Worm (Caenorhabditis elegans) whole organism, L1 larva: ENCODE data around the gene srw-87.

Experiments
- C16A3.4 ChIP-seq: fragments of 150-350 bp; optimal IDR thresholded peaks from 2 replicates; lab custom pipeline; 2014; ENCODE audit warnings: missing biosample characterization, missing genetic modification characterization
- C34B4.2 ChIP-seq: sonication (generic microtip); optimal IDR thresholded peaks from 2 replicates; lab custom pipeline; 2017; ENCODE audit warnings: mild to moderate bottlenecking, missing genetic modification characterization, missing compliant biosample characterization
- F16B12.6 ChIP-seq: fragments of 150-350 bp; optimal IDR thresholded peaks from 2 replicates; lab custom pipeline; 2014; ENCODE audit warnings: missing biosample characterization, missing genetic modification characterization
- aha-1 ChIP-seq: fragments of 150-350 bp; optimal IDR thresholded peaks from 2 replicates; lab custom pipeline; 2014; ENCODE audit warnings: missing biosample characterization, missing genetic modification characterization
- ceh-63 ChIP-seq: fragments of 200-800 bp; sonication (Bioruptor generic); optimal IDR thresholded peaks from 2 replicates; lab custom pipeline; 2018; ENCODE audit warnings: mild to moderate bottlenecking, missing genetic modification characterization, missing compliant biosample characterization
- ceh-8 ChIP-seq: fragments of 200-800 bp; sonication (Bioruptor generic); optimal IDR thresholded peaks from 2 replicates; lab custom pipeline; 2018; ENCODE audit warnings: mild to moderate bottlenecking, missing genetic modification characterization, moderate library complexity, missing compliant biosample characterization
- ceh-90 ChIP-seq: sonication (generic microtip); optimal IDR thresholded peaks from 2 replicates; lab custom pipeline; 2016; ENCODE audit warnings: missing genetic modification characterization, missing compliant biosample characterization
- ces-1 ChIP-seq: fragments of 150-350 bp; optimal IDR thresholded peaks from 2 replicates; lab custom pipeline; 2014; ENCODE audit warnings: missing biosample characterization, missing genetic modification reagents, missing genetic modification characterization
- dsc-1 ChIP-seq: sonication (generic microtip); optimal IDR thresholded peaks from 2 replicates; lab custom pipeline; 2016; ENCODE audit warnings: mild to moderate bottlenecking, missing genetic modification characterization, missing compliant biosample characterization
- efl-1 ChIP-seq, 4 experiments: fragments of 150-350 bp; optimal IDR thresholded peaks in 3 of 4; peaks in 1 of 4; 1 replicate in 1 of 4; 2 replicates in 3 of 4; lab custom pipeline; 2014; ENCODE audit warnings: missing biosample characterization in 2 of 4, missing genetic modification characterization in 2 of 4, missing genetic modification reagents in 2 of 4
- egl-27 ChIP-seq, 2 experiments: fragments of 150-350 bp in 1 of 2; sonication (generic microtip); optimal IDR thresholded peaks; 3 replicates each; lab custom pipeline; 2017 to 2018; ENCODE audit warnings: missing biosample characterization in 2 of 2, missing genetic modification characterization in 2 of 2, missing genetic modification reagents in 2 of 2
- elt-3 ChIP-seq, 6 experiments: fragments of 150-350 bp in 1 of 6; sonication (generic microtip); optimal IDR thresholded peaks; 2 replicates each; lab custom pipeline; 2017 to 2018; ENCODE audit warnings: missing biosample characterization in 6 of 6, missing genetic modification characterization in 6 of 6, inconsistent platforms in 1 of 6
- ets-5 ChIP-seq: fragments of 200-800 bp; sonication (Bioruptor generic); IDR thresholded peaks from 2 replicates; pipeline ENCODE4 v1.3.6; 2022; ENCODE audit warnings: missing genetic modification characterization, missing compliant biosample characterization
- fkh-10 ChIP-seq: sonication (generic microtip); optimal IDR thresholded peaks from 2 replicates; lab custom pipeline; 2017; ENCODE audit warnings: missing biosample characterization, missing genetic modification reagents, missing genetic modification characterization
- fos-1 ChIP-seq: fragments of 150-350 bp; optimal IDR thresholded peaks from 2 replicates; lab custom pipeline; 2014; ENCODE audit warnings: missing biosample characterization, missing genetic modification characterization
- grh-1 ChIP-seq: fragments of 200-800 bp; sonication (Bioruptor generic); IDR thresholded peaks from 2 replicates; pipeline ENCODE4 v1.3.6; 2022; ENCODE audit warnings: missing genetic modification reagents, missing genetic modification characterization, missing compliant biosample characterization
- hlh-17 ChIP-seq: fragments of 200-800 bp; sonication (Bioruptor generic); optimal IDR thresholded peaks from 2 replicates; lab custom pipeline; 2018; ENCODE audit warnings: missing genetic modification characterization, mild to moderate bottlenecking, missing compliant biosample characterization, moderate library complexity, borderline replicate concordance
- hlh-4 ChIP-seq: sonication (generic microtip); optimal IDR thresholded peaks from 2 replicates; lab custom pipeline; 2016; ENCODE audit warnings: mild to moderate bottlenecking, missing genetic modification characterization, missing compliant biosample characterization
- hpl-2 ChIP-seq: fragments of 150-350 bp; optimal IDR thresholded peaks from 2 replicates; lab custom pipeline; 2014; ENCODE audit warnings: missing biosample characterization, missing genetic modification reagents, missing genetic modification characterization
- irx-1 ChIP-seq: sonication (generic microtip); optimal IDR thresholded peaks from 2 replicates; lab custom pipeline; 2016; ENCODE audit warnings: missing genetic modification characterization, missing compliant biosample characterization
- isw-1 ChIP-seq: fragments of 200-800 bp; sonication (Bioruptor generic); IDR thresholded peaks from 2 replicates; pipeline ENCODE4 v1.3.6; 2022; ENCODE audit warnings: missing genetic modification characterization, missing compliant biosample characterization
- lin-13 ChIP-seq: fragments of 150-350 bp; optimal IDR thresholded peaks from 2 replicates; lab custom pipeline; 2014; ENCODE audit warnings: missing biosample characterization, missing genetic modification reagents, missing genetic modification characterization
- lin-15B ChIP-seq: fragments of 150-350 bp; sonication (generic microtip); optimal IDR thresholded peaks from 3 replicates; lab custom pipeline; 2014; ENCODE audit warnings: missing biosample characterization, missing genetic modification characterization
- lin-39 ChIP-seq: fragments of 150-350 bp; optimal IDR thresholded peaks from 2 replicates; lab custom pipeline; 2014; ENCODE audit warnings: missing biosample characterization, missing genetic modification reagents, missing genetic modification characterization
- lir-3 ChIP-seq: sonication (generic microtip); optimal IDR thresholded peaks from 2 replicates; lab custom pipeline; 2016; ENCODE audit warnings: mild to moderate bottlenecking, missing genetic modification characterization, moderate library complexity, missing compliant biosample characterization; ENCODE audit not compliant: poor library complexity
- lsy-2 ChIP-seq, 2 experiments: fragments of 150-350 bp; optimal IDR thresholded peaks; 2 replicates each; lab custom pipeline; 2014; ENCODE audit warnings: missing biosample characterization in 2 of 2, missing genetic modification characterization in 2 of 2
- mab-9 ChIP-seq: fragments of 200-800 bp; sonication (Bioruptor generic); IDR thresholded peaks from 2 replicates; pipeline ENCODE4 v1.3.6; 2022; ENCODE audit warnings: missing genetic modification reagents, missing genetic modification characterization, missing compliant biosample characterization
- mdl-1 ChIP-seq, 2 experiments: fragments of 150-350 bp; optimal IDR thresholded peaks; 2 replicates each; lab custom pipeline; 2014 to 2017; ENCODE audit warnings: missing biosample characterization in 2 of 2, missing genetic modification characterization in 2 of 2, inconsistent platforms in 1 of 2
- mep-1 ChIP-seq: fragments of 150-350 bp; optimal IDR thresholded peaks from 2 replicates; lab custom pipeline; 2014; ENCODE audit warnings: missing biosample characterization, missing genetic modification characterization
- nhr-11 ChIP-seq: fragments of 150-350 bp; optimal IDR thresholded peaks from 2 replicates; lab custom pipeline; 2014; ENCODE audit warnings: missing biosample characterization, missing genetic modification characterization
- nhr-12 ChIP-seq: sonication (generic microtip); optimal IDR thresholded peaks from 2 replicates; lab custom pipeline; 2017; ENCODE audit warnings: missing biosample characterization, missing genetic modification characterization
- nhr-19 ChIP-seq: fragments of 200-800 bp; sonication (Bioruptor generic); conservative IDR thresholded peaks from 2 replicates; pipeline ENCODE4 v1.3.6; 2022; ENCODE audit warnings: missing genetic modification characterization, missing compliant biosample characterization
- nhr-237 ChIP-seq: fragments of 150-350 bp; optimal IDR thresholded peaks from 2 replicates; lab custom pipeline; 2014; ENCODE audit warnings: missing biosample characterization, missing genetic modification characterization
- nhr-47 ChIP-seq: sonication (generic microtip); optimal IDR thresholded peaks from 2 replicates; lab custom pipeline; 2016; ENCODE audit warnings: mild to moderate bottlenecking, missing genetic modification characterization, moderate library complexity, missing compliant biosample characterization
- nhr-76 ChIP-seq: sonication (generic microtip); optimal IDR thresholded peaks from 2 replicates; lab custom pipeline; 2017; ENCODE audit warnings: missing biosample characterization, missing genetic modification characterization
- pag-3 ChIP-seq: sonication (generic microtip); optimal IDR thresholded peaks from 2 replicates; lab custom pipeline; 2017; ENCODE audit warnings: missing genetic modification characterization, mild to moderate bottlenecking, missing compliant biosample characterization, antibody characterized with exemption, borderline replicate concordance; ENCODE audit not compliant: insufficient read depth
- rnt-1 ChIP-seq: sonication (generic microtip); optimal IDR thresholded peaks from 2 replicates; lab custom pipeline; 2016; ENCODE audit warnings: mild to moderate bottlenecking, missing genetic modification characterization, moderate library complexity, missing compliant biosample characterization
- snpc-4 ChIP-seq: fragments of 150-350 bp; optimal IDR thresholded peaks from 2 replicates; lab custom pipeline; 2014; ENCODE audit warnings: missing biosample characterization, missing genetic modification characterization
- snu-23 ChIP-seq: sonication (generic microtip); optimal IDR thresholded peaks from 2 replicates; lab custom pipeline; 2016; ENCODE audit warnings: missing genetic modification characterization, missing compliant biosample characterization
- sox-4 ChIP-seq: sonication (generic microtip); optimal IDR thresholded peaks from 2 replicates; lab custom pipeline; 2016; ENCODE audit warnings: missing genetic modification characterization, missing compliant biosample characterization
- sptf-1 ChIP-seq: fragments of 150-350 bp; optimal IDR thresholded peaks from 2 replicates; lab custom pipeline; 2014; ENCODE audit warnings: missing biosample characterization, missing genetic modification characterization
- swsn-7 ChIP-seq: sonication (generic microtip); optimal IDR thresholded peaks from 2 replicates; lab custom pipeline; 2016; ENCODE audit warnings: missing genetic modification characterization, missing compliant biosample characterization
- tbx-2 ChIP-seq: sonication (generic microtip); optimal IDR thresholded peaks from 2 replicates; lab custom pipeline; 2016; ENCODE audit warnings: missing genetic modification characterization, missing compliant biosample characterization
- unc-30 ChIP-seq: sonication (generic microtip); optimal IDR thresholded peaks from 2 replicates; lab custom pipeline; 2017; ENCODE audit warnings: missing biosample characterization, missing genetic modification characterization
- unc-62 ChIP-seq: fragments of 150-350 bp; optimal IDR thresholded peaks from 2 replicates; lab custom pipeline; 2014; ENCODE audit warnings: missing biosample characterization, missing genetic modification reagents, missing genetic modification characterization
- vab-15 ChIP-seq: sonication (generic microtip); optimal IDR thresholded peaks from 2 replicates; lab custom pipeline; 2017; ENCODE audit warnings: missing genotype, mild to moderate bottlenecking, missing genetic modification characterization, missing compliant biosample characterization
- xbp-1 ChIP-seq: sonication (generic microtip); optimal IDR thresholded peaks from 2 replicates; lab custom pipeline; 2016; ENCODE audit warnings: missing genetic modification characterization, missing compliant biosample characterization
- zip-4 ChIP-seq: fragments of 200-800 bp; sonication (Bioruptor generic); optimal IDR thresholded peaks from 2 replicates; lab custom pipeline; 2018; ENCODE audit warnings: mild to moderate bottlenecking, missing genetic modification characterization, moderate library complexity, missing compliant biosample characterization
- ztf-11 ChIP-seq, 2 experiments: sonication (generic microtip); optimal IDR thresholded peaks; 2 replicates each; lab custom pipeline; 2016 to 2017; ENCODE audit warnings: missing genetic modification characterization in 2 of 2, missing biosample characterization in 1 of 2, missing compliant biosample characterization in 1 of 2
- ztf-4 ChIP-seq: fragments of 150-350 bp; optimal IDR thresholded peaks from 2 replicates; lab custom pipeline; 2014; ENCODE audit warnings: missing biosample characterization, missing genetic modification characterization

srw-87 gene

ce11 chrV:16352282-16352681 lies 15.9 kb downstream of the srw-87 start (continued):
- peak; percentile 39 for TF ChIP-seq mep-1 (tag; lab: Kevin White, UChicago)
- TF ChIP-seq lin-39 (tag; lab: Kevin White, UChicago) = peak; percentile 14
- TF ChIP-seq irx-1 (tag; lab: Kevin White, UChicago) = no peak
- TF ChIP-seq nhr-12 (tag; lab: Kevin White, UChicago) = no peak
- TF ChIP-seq nhr-76 (tag; lab: Kevin White, UChicago) = no peak
- peak; percentile 34 for TF ChIP-seq snu-23
- TF ChIP-seq elt-3 (tag; optimal IDR thresholded peaks at IDR 0.05; lab: Kevin White, UChicago) = no peak
- no peak for TF ChIP-seq vab-15
- TF ChIP-seq swsn-7 = no peak
- TF ChIP-seq grh-1 (GFP tag; lab: Robert Waterston, UW) = no peak
- no peak for TF ChIP-seq lin-13 (GFP tag; lab: Kevin White, UChicago)
- no peak for TF ChIP-seq hlh-4 (tag; lab: Kevin White, UChicago)
- TF ChIP-seq tbx-2 = no peak
- TF ChIP-seq ceh-90 = no peak
- no peak for TF ChIP-seq F16B12.6 (tag; lab: Kevin White, UChicago)
- no peak for TF ChIP-seq ets-5
- TF ChIP-seq nhr-11 = no peak
- no peak for TF ChIP-seq hpl-2
- 0 out of 2 replicates have a peak, but pooled peaks have one; percentile 28 for TF ChIP-seq nhr-19
- TF ChIP-seq sox-4 = no peak
- no peak for TF ChIP-seq sptf-1
- TF ChIP-seq C16A3.4 (tag; lab: Kevin White, UChicago) = peak; percentile 12
- TF ChIP-seq efl-1 (optimal IDR thresholded peaks at IDR 0.05; lab: Kevin White, UChicago) = peak; percentile 15 to 25
- TF ChIP-seq efl-1 (GFP tag; optimal IDR thresholded peaks at IDR 0.05 in 1 of 2; lab: Kevin White, UChicago) = peak; percentile 9 to 90
- no peak for TF ChIP-seq fos-1 (tag; lab: Kevin White, UChicago)
- no peak for TF ChIP-seq pag-3 (tag; lab: Kevin White, UChicago)
- no peak for TF ChIP-seq ztf-4 (tag; lab: Kevin White, UChicago)
- TF ChIP-seq nhr-47 (tag; lab: Kevin White, UChicago) = no peak
- no peak for TF ChIP-seq fkh-10 (GFP tag; lab: Kevin White, UChicago)
- peak; percentile 51 for TF ChIP-seq dsc-1 (tag; lab: Kevin White, UChicago)
- peak in 1 of 2 experiments; percentile 44 for TF ChIP-seq lsy-2 (tag; optimal IDR thresholded peaks at IDR 0.05; lab: Kevin White, UChicago)
- no peak for TF ChIP-seq unc-62 (GFP tag; lab: Kevin White, UChicago)
- TF ChIP-seq snpc-4 (tag; lab: Kevin White, UChicago) = no peak
- TF ChIP-seq mdl-1 (tag; optimal IDR thresholded peaks at IDR 0.05; lab: Kevin White, UChicago) = peak in 1 of 2 experiments; percentile 50
- TF ChIP-seq, all 84 proteins: peak for 17

DNA sequence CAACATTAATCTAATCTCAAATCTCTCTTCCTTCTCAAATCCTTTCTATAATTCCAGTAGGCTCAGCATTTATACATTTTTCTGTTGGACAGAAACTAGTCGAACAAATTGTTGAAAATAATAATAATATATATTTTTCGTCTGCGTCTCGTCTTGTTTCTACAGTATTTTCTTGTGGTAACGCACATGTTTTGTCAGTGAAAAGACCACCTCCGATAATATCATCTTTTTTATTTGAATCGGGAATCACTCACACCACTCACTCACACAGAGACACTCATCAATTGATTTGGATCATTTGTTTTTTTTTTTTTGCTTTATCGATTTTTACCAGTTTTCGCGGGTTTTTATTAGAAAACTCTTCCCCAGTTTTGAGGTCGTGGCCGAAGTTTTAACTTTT lies 18.2 kb downstream of the srw-87 start:
- TF ChIP-seq hlh-4 (tag; lab: Kevin White, UChicago) (no peak), xbp-1 (tag; lab: Kevin White, UChicago) (no peak), unc-30 (tag; lab: Kevin White, UChicago) (no peak), zip-4 (GFP tag; lab: Kevin White, UChicago) (no peak), egl-27 (tag; optimal IDR thresholded peaks at IDR 0.05; lab: Kevin White, UChicago) (no peak), ces-1 (GFP tag; lab: Kevin White, UChicago) (no peak), aha-1 (tag; lab: Kevin White, UChicago) (no peak), pag-3 (tag; lab: Kevin White, UChicago) (no peak), ceh-63 (GFP tag; lab: Kevin White, UChicago) (no peak), efl-1 (optimal IDR thresholded peaks at IDR 0.05; lab: Kevin White, UChicago) (no peak), efl-1 (GFP tag; optimal IDR thresholded peaks at IDR 0.05 in 1 of 2; lab: Kevin White, UChicago) (no peak), rnt-1 (no peak), unc-62 (GFP tag; lab: Kevin White, UChicago) (no peak), lir-3 (tag; lab: Kevin White, UChicago) (no peak), F16B12.6 (tag; lab: Kevin White, UChicago) (no peak), ztf-11 (tag; optimal IDR thresholded peaks at IDR 0.05; lab: Kevin White, UChicago) (no peak), nhr-19 (no peak), hlh-17 (GFP tag; lab: Kevin White, UChicago) (no peak), mdl-1 (tag; optimal IDR thresholded peaks at IDR 0.05; lab: Kevin White, UChicago) (no peak), lin-15B (no peak), nhr-237 (tag; lab: Kevin White, UChicago) (no peak), hpl-2 (no peak), lin-39 (tag; lab: Kevin White, UChicago) (no peak), elt-3 (tag; optimal IDR thresholded peaks at IDR 0.05; lab: Kevin White, UChicago) (peak in 1 of 6 experiments; percentile 31), mab-9 (GFP tag; lab: Robert Waterston, UW) (no peak), ceh-8 (GFP tag; lab: Kevin White, UChicago) (no peak), isw-1 (GFP tag; lab: Robert Waterston, UW) (no peak), nhr-76 (tag; lab: Kevin White, UChicago) (no peak), lsy-2 (tag; optimal IDR thresholded peaks at IDR 0.05; lab: Kevin White, UChicago) (peak in 1 of 2 experiments; percentile 14), C34B4.2 (tag; lab: Kevin White, UChicago) (no peak)
